Worm (Caenorhabditis elegans) whole organism, L4/young adult: ENCODE results near the gene got-2.2.
A peak's percentile ranks its signal among the peaks of the same experiment; 100 is the strongest.

Experiments
- W03F9.2 ChIP-seq: fragments of 150-350 bp; optimal IDR thresholded peaks from 2 replicates; lab custom pipeline; 2014; ENCODE audit warnings: missing biosample characterization, missing genetic modification characterization
- dao-5 ChIP-seq: sonication (generic microtip); optimal IDR thresholded peaks from 2 replicates; lab custom pipeline; 2016; ENCODE audit warnings: missing genotype, missing genetic modification characterization, moderate library complexity, missing compliant biosample characterization
- him-1 ChIP-seq: sonication (generic microtip); optimal IDR thresholded peaks from 2 replicates; lab custom pipeline; 2016; ENCODE audit warnings: missing genotype, missing genetic modification reagents, missing genetic modification characterization, missing compliant biosample characterization

The got-2.2 gene

DNA sequence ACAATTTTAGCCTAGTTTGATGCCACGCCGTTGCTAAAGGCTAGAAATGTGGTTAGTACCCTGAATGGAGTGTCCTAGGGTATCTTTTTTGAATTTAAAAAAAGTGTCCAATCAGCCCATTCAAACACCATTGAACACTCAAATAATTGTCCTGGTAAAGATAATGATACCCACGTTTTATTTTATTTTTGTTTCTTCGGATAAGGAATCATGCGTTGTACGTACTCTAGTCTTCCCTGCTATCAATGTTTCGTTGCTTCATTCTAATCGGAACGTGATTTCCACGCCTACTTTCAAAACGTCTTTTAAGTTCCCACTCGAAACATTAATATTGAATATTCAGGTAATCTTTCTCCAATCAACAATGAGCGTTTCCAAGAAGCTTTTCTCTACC is at the start of gene got-2.2:
got-2.2 (plus strand) TSS at position 344 of the 394 bp plus-strand sequence.
- TF ChIP-seq W03F9.2 (tag; lab: Kevin White, UChicago) (no peak), dao-5 (tag; lab: Kevin White, UChicago) (no peak)

DNA sequence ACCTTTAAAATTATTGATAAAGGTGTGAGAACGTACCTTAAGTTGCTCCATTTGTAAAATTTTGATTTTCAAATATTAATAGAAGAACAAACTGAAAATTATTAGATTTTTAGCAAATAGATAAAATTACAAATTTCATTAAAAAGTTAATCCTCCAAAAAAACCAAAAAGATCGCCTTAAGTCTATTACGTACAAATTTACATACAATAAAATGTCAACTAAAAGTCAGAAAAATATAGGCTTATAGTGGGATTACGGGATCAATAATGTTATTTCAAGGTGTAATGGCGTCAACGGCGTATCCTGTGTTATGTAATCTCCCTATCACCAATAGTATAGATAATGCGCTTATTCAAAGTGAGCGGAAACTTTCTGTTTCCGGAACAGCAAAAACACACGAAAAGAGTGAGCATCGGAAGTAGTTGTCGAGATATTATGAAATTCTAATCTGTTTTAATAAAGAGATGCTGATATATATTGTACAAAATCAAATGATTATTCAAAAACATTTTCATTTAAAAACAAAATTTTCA is 46.5 kb upstream of the got-2.2 start, which contains the start of gene ceh-54:
ceh-54 (minus strand) TSS at position 51 of the 534 bp plus-strand sequence.
- TF ChIP-seq dao-5 (tag; lab: Kevin White, UChicago), result no peak
- no peak for TF ChIP-seq W03F9.2 (tag; lab: Kevin White, UChicago)
- TF ChIP-seq him-1, result no peak

DNA sequence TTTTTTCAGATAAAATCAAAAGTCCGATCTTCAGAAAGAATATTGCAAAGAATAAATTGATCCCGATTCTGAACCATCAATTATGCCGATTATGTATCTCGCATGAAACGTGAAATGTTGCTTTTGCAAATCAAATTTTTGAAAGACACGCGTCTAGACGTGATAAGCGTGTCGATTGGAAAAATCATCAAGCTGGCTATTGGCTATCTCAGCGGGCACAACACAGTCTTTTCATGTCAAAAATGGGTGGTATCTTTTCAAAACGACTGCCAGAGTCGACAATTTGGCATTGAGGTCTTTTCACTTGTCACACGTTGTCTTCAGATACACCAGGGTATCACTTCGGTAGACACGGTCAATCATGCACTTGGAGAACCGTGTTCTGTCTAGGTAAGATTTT is 44.2 kb upstream of the got-2.2 start, which contains the start of gene daf-9:
daf-9 (plus strand) TSS at position 301 of the 400 bp plus-strand sequence.
- TF ChIP-seq him-1 (no peak), W03F9.2 (tag; lab: Kevin White, UChicago) (no peak), dao-5 (tag; lab: Kevin White, UChicago) (no peak)

DNA sequence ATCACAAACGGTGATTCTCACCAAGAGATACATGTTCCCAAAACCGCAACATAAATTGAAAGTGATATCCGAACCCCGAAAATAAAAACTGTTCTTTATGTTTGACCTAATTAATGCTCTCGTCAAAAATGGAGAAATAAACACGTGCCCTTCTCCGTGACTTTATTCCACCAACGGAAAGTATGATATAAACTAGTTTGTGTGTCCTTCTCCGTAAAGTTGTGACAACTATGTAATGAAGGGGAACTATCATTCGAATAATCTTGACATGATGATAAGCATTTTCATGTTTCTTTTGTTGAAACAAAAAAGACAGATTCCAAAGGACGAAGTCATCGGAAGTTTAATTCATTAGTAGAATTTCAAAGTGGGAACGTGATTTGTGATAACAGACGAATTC is 39.2 kb upstream of the got-2.2 start:
- TF ChIP-seq him-1 (no peak), W03F9.2 (tag; lab: Kevin White, UChicago) (no peak), dao-5 (tag; lab: Kevin White, UChicago) (no peak)

DNA sequence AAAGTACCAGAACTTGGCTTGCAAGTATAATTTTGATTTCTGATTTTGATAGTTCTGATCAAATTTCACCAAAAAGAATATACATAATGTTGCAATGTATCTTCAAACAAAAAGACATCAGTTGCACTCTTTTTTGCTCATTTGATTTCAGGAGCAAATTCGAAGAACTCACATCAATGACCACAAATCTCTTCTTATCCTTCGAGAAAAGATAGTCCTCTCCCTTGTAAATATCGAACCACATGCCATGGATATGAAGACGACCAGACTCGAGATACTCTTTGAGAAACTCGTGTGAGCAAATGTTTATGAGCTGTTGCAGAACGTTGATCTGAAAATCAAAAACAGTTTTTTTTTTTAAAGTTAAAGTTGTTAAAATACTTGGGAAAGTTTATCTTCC is 38.0 kb upstream of the got-2.2 start:
- no peak for TF ChIP-seq W03F9.2 (tag; lab: Kevin White, UChicago)
- TF ChIP-seq him-1, result no peak
- TF ChIP-seq dao-5 (tag; lab: Kevin White, UChicago), result no peak

DNA sequence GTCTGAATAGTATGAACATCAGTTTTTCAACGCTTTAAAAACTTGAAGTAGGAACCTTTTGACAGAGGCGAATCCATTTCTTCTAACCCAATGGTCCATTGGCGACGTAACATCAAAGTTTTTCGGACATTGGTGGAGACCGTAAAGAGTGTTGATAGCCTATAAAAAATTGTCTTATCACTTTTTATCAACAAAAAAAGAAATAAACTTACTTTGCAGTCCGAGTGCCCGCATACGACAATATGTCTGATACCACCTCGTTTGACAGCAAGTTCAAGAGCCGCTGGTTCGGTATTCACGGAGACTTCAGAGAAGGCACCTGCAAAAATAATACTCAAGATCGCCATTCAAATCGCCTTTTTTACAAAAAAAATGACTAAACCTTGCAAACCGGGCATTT is 37.5 kb upstream of the got-2.2 start:
- TF ChIP-seq him-1 (no peak), W03F9.2 (tag; lab: Kevin White, UChicago) (no peak), dao-5 (tag; lab: Kevin White, UChicago) (no peak)

DNA sequence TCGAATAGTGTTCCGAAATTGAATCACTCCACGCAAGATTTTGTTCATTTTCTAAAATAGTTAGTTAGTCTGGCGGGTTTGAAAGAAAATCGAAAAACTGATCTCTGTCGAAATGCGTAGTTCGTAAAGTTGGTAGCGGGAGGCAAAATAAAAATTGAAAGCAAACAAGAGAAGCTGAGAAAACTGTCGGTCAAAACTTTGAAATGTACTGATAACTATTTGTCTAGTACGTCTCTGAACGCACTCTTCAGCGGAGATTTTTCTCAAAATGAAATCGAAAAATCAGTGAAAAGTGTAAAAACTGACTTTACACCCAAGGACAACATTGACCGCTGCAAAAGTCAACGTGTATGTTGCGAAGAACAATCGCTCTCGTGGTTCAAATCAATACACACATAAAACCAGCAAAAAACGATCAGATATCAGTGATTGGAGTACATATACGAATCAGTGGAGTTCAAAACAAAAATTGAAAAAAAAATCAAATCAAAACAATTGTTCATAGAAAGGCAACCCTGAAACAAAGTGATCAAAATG is 36.0 kb upstream of the got-2.2 start, which contains the start of gene bca-1:
bca-1 (minus strand) TSS at position 51 of the 537 bp plus-strand sequence.
- no peak for TF ChIP-seq dao-5 (tag; lab: Kevin White, UChicago)
- TF ChIP-seq W03F9.2 (tag; lab: Kevin White, UChicago), result peak; percentile 25

DNA sequence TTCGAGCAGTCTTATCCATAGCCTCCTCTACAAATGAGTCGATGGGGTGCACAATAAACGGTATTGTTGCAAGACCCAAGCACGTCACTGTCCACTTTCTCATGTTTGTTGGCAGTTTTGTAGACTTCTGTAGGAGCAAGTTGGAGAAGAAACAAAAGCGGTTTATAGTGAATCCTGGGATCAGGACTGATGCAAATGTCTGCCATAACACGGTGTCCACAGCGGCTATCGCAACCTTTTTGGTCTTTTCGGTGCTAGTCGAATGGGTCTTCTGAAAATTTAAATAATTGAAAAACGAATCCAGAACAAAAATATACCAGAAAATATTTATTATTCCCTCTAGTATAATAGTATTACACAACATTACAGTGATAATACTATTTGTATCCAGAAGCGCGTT is 35.5 kb upstream of the got-2.2 start:
- TF ChIP-seq W03F9.2 (tag; lab: Kevin White, UChicago), result no peak
- no peak for TF ChIP-seq dao-5 (tag; lab: Kevin White, UChicago)
- TF ChIP-seq him-1, result no peak

DNA sequence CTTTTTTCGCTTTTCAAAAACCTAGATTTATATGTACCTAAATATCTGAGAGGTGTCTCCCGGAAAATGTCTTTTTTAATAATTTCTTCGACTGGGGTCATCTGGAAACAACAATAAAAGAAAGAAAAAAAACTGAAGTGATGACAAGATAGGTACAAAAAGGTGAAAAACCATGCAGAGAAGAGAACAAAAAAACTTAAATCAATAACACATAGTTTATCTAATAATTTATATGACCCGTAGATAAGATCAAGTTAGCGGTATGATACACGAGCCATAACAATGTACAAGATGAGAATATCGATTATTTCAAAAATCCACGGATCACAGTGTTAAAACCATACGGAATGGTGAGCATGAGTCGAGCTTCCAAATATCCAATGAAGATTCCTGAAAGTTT is 34.5 kb upstream of the got-2.2 start, which contains the start of gene mtp-18:
mtp-18 (minus strand) TSS at position 101 of the 400 bp plus-strand sequence.
- no peak for TF ChIP-seq W03F9.2 (tag; lab: Kevin White, UChicago)
- no peak for TF ChIP-seq dao-5 (tag; lab: Kevin White, UChicago)
- TF ChIP-seq him-1, result no peak

DNA sequence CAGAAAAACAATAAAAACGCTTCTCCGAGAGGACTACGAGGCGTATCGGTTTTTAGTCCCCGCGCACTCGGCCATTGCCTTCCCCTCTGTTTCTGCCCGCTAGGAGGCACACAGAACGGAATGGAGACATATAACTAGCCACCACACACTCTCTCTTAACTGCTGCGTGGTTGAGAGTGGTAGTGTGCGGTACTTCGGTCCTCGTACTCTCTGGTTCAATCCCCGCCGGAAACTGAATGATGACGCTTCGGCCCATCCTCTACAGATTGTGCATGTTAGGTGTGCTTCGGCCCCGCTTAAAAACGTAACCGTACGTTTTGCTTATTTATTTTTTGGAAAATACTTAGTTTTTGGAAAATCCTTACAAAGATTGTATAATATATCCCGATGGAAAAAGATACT is 33.1 kb upstream of the got-2.2 start, which contains the start of gene T13C5.6:
T13C5.6 (minus strand) TSS at position 1 of the 402 bp plus-strand sequence.
- peak; percentile 57 for TF ChIP-seq W03F9.2 (tag; lab: Kevin White, UChicago)
- TF ChIP-seq him-1, result peak; percentile 98
- peak; percentile 91 for TF ChIP-seq dao-5 (tag; lab: Kevin White, UChicago)

DNA sequence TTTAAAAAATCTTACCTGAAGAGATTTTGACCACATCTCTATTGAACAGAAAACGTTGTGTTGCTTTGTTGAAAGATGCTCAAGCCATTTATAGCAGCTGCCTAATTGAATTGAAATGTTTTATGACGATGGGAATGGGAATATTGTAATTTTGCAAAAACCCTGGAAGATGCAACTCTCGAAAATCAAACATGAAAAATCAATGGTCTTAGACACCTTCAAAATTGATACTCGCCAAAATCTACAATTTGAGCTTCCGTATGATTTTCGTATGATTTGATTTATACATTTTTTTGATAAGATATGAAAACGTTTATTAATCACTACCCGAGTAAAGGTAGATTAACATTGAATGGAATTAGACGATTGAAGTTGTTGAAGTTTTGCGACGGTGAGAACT is 32.3 kb upstream of the got-2.2 start, which contains the start of gene C14F11.7:
C14F11.7 (minus strand) TSS at position 101 of the 400 bp plus-strand sequence.
- no peak for TF ChIP-seq him-1
- no peak for TF ChIP-seq W03F9.2 (tag; lab: Kevin White, UChicago)
- TF ChIP-seq dao-5 (tag; lab: Kevin White, UChicago), result no peak

DNA sequence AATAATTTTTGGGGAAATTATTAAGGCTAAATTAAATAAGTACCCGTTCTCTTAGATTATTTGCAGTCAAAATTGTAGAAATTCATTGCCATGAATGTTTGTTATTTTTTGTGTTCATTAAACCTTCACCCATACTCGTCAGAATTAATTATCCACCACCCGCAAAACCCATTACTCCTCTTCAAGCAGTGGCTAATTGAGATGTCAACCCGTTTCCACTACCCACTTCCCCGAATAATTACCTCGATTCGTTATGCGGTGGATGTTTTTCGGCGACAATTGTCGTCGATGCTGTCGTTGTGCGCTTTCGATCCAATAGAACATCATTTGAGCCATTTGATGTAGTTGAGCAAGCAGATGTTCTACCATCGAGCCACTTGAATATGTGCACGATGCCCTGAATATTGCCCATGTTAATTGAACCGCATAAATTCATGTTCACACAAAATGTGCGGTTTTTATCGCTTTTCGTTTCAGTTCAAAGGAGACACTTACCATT is 29.4 kb upstream of the got-2.2 start:
- TF ChIP-seq W03F9.2 (tag; lab: Kevin White, UChicago), result no peak
- TF ChIP-seq him-1, result no peak
- TF ChIP-seq dao-5 (tag; lab: Kevin White, UChicago), result no peak

DNA sequence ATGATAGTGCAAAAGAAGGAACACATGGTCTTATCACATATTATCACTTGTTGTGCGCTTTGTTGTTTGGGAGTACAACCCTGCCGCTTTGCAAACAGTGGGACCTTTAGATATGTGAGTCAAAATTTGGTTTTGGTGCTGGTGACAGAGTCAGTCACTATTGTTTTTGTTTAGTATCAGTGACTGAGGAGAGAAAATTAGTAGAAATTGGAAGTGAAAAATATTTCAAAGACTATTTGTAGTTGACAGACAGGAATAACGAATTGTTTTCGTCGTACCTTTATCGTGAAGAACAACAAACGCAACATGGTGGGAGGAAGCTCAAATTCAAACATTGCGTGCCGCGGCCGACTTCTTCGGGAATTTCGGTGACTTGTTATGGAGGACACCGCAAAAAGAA is 24.2 kb upstream of the got-2.2 start, which contains the start of gene lrch-1:
lrch-1 (minus strand) TSS at position 101 of the 400 bp plus-strand sequence.
- TF ChIP-seq dao-5 (tag; lab: Kevin White, UChicago), result no peak
- TF ChIP-seq W03F9.2 (tag; lab: Kevin White, UChicago), result no peak
- no peak for TF ChIP-seq him-1

DNA sequence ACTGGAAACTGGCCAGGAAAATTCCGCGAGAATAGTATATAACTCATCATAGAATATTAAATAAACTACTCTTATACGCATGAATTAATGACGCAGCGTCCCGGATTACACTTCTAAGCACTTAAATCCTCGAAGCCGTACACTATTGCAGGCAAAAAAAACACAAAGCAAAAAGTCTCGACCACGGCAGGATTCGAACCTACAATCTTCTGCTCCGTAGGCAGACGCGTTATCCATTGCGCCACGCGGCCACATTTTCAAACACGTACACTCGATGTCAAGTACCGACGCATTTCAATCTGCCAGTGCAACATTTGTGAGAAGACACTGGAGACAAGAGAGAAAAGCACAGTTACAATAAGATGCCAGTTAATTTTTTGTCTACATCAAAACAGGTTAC is 20.9 kb upstream of the got-2.2 start:
- TF ChIP-seq him-1, result peak; percentile 57
- TF ChIP-seq W03F9.2 (tag; lab: Kevin White, UChicago), result no peak
